Worm (Caenorhabditis elegans): ENCODE results near the gene C02F12.5.

Gene C02F12.5

DNA sequence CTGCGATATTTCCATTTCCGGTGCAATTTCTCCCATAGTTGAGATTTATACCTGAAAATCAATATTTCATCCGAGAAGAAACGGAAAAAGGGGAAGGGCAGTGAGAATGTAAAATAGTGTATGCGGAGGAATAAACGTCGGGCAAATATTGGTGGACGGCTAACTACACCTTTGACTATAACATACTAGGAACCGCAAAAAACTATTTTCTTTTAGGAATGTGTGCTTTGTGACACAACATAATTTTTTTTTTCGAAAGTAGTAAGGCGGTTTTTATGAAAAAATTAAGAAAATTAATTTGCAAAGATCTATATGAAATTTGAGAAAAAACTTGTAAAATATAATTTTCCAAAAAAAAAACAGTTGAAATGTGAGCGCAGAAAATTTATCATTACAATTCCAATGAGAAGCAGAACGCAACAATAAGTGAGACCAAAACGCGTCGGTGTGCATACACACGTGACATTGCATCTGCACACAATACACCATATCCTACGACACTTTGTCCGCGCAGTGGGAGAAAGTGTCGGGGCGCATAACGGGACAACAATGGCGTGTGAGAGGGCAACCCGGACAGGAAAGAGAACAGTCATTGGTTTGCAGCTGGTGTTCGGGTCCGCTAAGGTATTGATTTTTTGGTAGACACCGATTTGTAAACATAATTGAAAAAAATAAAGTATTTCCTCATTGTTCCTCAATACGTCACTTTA lies 21.6 kb downstream of the C02F12.5 start, which contains the start of the genes sax-1 and R11G1.2 (continued):
- TF ChIP-seq aly-2 (tag; optimal IDR thresholded peaks at IDR 0.05): no peak
- TF ChIP-seq nhr-42 (GFP tag; IDR thresholded peaks at IDR 0.05): no peak
- TF ChIP-seq mdl-1 (tag; optimal IDR thresholded peaks at IDR 0.05): peak; percentile 33 to 88
- TF ChIP-seq lir-3 (tag; optimal IDR thresholded peaks at IDR 0.05): no peak
- TF ChIP-seq nhr-76 (tag; optimal IDR thresholded peaks at IDR 0.05): no peak
- 0 out of 2 replicates have a peak, but pooled peaks have one; percentile 16 for TF ChIP-seq madf-9 (GFP tag; conservative IDR thresholded peaks at IDR 0.05)
- TF ChIP-seq ZK337.2 (GFP tag; IDR thresholded peaks at IDR 0.05): no peak
- no peak for TF ChIP-seq nhr-111 (GFP tag; optimal IDR thresholded peaks at IDR 0.05)
- peak; percentile 29 for TF ChIP-seq nhr-48 (tag; optimal IDR thresholded peaks at IDR 0.05)
- peak; percentile 55 for TF ChIP-seq dmd-6 (GFP tag; IDR thresholded peaks at IDR 0.05)
- no peak for TF ChIP-seq zfp-3 (GFP tag; conservative IDR thresholded peaks at IDR 0.05)
- TF ChIP-seq rbr-2 (tag; optimal IDR thresholded peaks at IDR 0.05): peak; percentile 64
- no peak for TF ChIP-seq arid-1 (GFP tag; conservative IDR thresholded peaks at IDR 0.05)
- TF ChIP-seq hif-1 (tag; optimal IDR thresholded peaks at IDR 0.05): no peak
- TF ChIP-seq lin-29 (GFP tag; IDR thresholded peaks at IDR 0.05): no peak
- TF ChIP-seq nhr-10 (tag; optimal IDR thresholded peaks at IDR 0.05): no peak

DNA sequence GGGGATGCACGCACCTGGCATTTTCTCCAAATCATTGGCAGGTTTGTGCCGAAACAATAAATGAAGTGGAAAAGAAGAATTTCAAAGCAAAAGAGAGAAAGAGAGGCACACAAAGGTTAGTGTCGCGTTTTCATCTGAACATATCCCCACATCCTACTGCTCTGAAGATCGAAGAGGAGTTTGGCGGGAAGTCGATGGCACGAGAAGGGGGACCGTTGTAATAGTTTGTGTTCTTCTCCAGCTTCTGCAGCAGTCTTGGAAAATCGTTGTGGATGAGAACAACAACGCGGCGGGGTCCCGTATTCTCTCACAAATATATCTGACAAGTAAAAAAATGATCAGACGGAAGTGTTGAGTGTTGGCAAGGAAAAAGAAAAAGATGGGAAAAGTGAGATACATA lies 26.0 kb downstream of the C02F12.5 start:
- TF ChIP-seq dmd-8 (GFP tag; IDR thresholded peaks at IDR 0.05) (no peak), lin-29 (GFP tag; IDR thresholded peaks at IDR 0.05) (no peak), hlh-11 (tag; optimal IDR thresholded peaks at IDR 0.05) (peak; percentile 19), daf-16 (GFP tag; optimal IDR thresholded peaks at IDR 0.05) (peak in 1 of 2 experiments; percentile 69), daf-16 (tag; optimal IDR thresholded peaks at IDR 0.05) (no peak), dpl-1 (GFP tag; optimal IDR thresholded peaks at IDR 0.05) (no peak), saeg-2 (GFP tag; IDR thresholded peaks at IDR 0.05) (no peak)

- TF ChIP-seq unc-62 (GFP tag; optimal IDR thresholded peaks at IDR 0.05 in 1 of 2) (peak in 1 of 2 experiments; percentile 11), unc-62 (tag; optimal IDR thresholded peaks at IDR 0.05) (no peak), pqm-1 (tag; optimal IDR thresholded peaks at IDR 0.05) (no peak)
These were observed 27.1 kb downstream of the C02F12.5 start, which contains the start of gene tmem-24 for ce11 chrX:3644796-3645195. Gene tmem-24 (minus strand): TSS chrX:3644896.

ce11 chrX:3634782-3635181 lies 37.1 kb downstream of the C02F12.5 start:
- TF ChIP-seq skn-1 (tag; optimal IDR thresholded peaks at IDR 0.05) (no peak), ceh-82 (tag; optimal IDR thresholded peaks at IDR 0.05) (no peak), sdz-12 (GFP tag; optimal IDR thresholded peaks at IDR 0.05) (no peak), F44E2.7 (GFP tag; IDR thresholded peaks at IDR 0.05) (no peak), ZK337.2 (GFP tag; IDR thresholded peaks at IDR 0.05) (no peak), F37D6.2 (tag; optimal IDR thresholded peaks at IDR 0.05) (no peak), F49E8.2 (tag; optimal IDR thresholded peaks at IDR 0.05; ENCODE audit: borderline replicate concordance) (no peak), attf-4 (tag; optimal IDR thresholded peaks at IDR 0.05) (no peak), arid-1 (GFP tag; conservative IDR thresholded peaks at IDR 0.05) (no peak), mxl-3 (GFP tag; optimal IDR thresholded peaks at IDR 0.05) (no peak), fos-1 (tag; optimal IDR thresholded peaks at IDR 0.05) (no peak), lsy-2 (tag; optimal IDR thresholded peaks at IDR 0.05) (no peak), ztf-7 (tag; optimal IDR thresholded peaks at IDR 0.05) (no peak), ZK546.5 (tag; optimal IDR thresholded peaks at IDR 0.05) (no peak), Y5F2A.4 (GFP tag; optimal IDR thresholded peaks at IDR 0.05) (no peak)

All from whole organism, L4 larva.